Fruit fly (Drosophila melanogaster) S2 (cell line): ENCODE data around the gene Dred.

Source experiments
- CG8478 ChIP-seq: fragments of >200 bp; optimal IDR thresholded peaks from 2 replicates; lab custom pipeline; 2018
- CTCF ChIP-seq, 2 experiments: fragments of >200 bp; optimal IDR thresholded peaks; 2 replicates each; lab custom pipeline; 2018

The Dred gene

dm6 chr3L:19560695-19561246, 16.8 kb upstream of the Dred start:
- TF ChIP-seq CG8478 (lab: Kevin White, UChicago) = no peak
- TF ChIP-seq CTCF (optimal IDR thresholded peaks at IDR 0.05; lab: Kevin White, UChicago) = no peak

- TF ChIP-seq CG8478 (lab: Kevin White, UChicago) = no peak
- no peak for TF ChIP-seq CTCF (optimal IDR thresholded peaks at IDR 0.05; lab: Kevin White, UChicago)
Measured at dm6 chr3L:19560005-19560694, 16.1 kb upstream of the Dred start.

dm6 chr3L:19559171-19559570, 15.2 kb upstream of the Dred start:
- TF ChIP-seq CTCF (optimal IDR thresholded peaks at IDR 0.05; lab: Kevin White, UChicago) (no peak), CG8478 (lab: Kevin White, UChicago) (no peak)

dm6 chr3L:19558674-19559073, 14.7 kb upstream of the Dred start:
- no peak for TF ChIP-seq CG8478 (lab: Kevin White, UChicago)
- TF ChIP-seq CTCF (optimal IDR thresholded peaks at IDR 0.05; lab: Kevin White, UChicago) = no peak

- no peak for TF ChIP-seq CG8478 (lab: Kevin White, UChicago)
- TF ChIP-seq CTCF (optimal IDR thresholded peaks at IDR 0.05; lab: Kevin White, UChicago) = no peak
Measured at dm6 chr3L:19557996-19558375, 14.0 kb upstream of the Dred start.

- TF ChIP-seq CG8478 (lab: Kevin White, UChicago) (no peak), CTCF (optimal IDR thresholded peaks at IDR 0.05; lab: Kevin White, UChicago) (no peak)
Measured at dm6 chr3L:19557197-19557995, 13.4 kb upstream of the Dred start.

- TF ChIP-seq CTCF (optimal IDR thresholded peaks at IDR 0.05; lab: Kevin White, UChicago) (no peak), CG8478 (lab: Kevin White, UChicago) (no peak)
Measured at dm6 chr3L:19556738-19557137, 12.7 kb upstream of the Dred start.

dm6 chr3L:19555906-19556457, 12.0 kb upstream of the Dred start:
- no peak for TF ChIP-seq CG8478 (lab: Kevin White, UChicago)
- no peak for TF ChIP-seq CTCF (optimal IDR thresholded peaks at IDR 0.05; lab: Kevin White, UChicago)

- TF ChIP-seq CG8478 (lab: Kevin White, UChicago) = no peak
- TF ChIP-seq CTCF (optimal IDR thresholded peaks at IDR 0.05; lab: Kevin White, UChicago) = peak in 1 of 2 experiments; percentile 39
Measured at dm6 chr3L:19552136-19552773, 8.2 kb upstream of the Dred start, which contains the start of the genes Ltn1 and CG9300. TSS of gene Ltn1 (minus strand) at chr3L:19552290. TSS of gene CG9300 (plus strand) at chr3L:19552420.

- no peak for TF ChIP-seq CTCF (optimal IDR thresholded peaks at IDR 0.05; lab: Kevin White, UChicago)
- TF ChIP-seq CG8478 (lab: Kevin White, UChicago) = no peak
Measured at dm6 chr3L:19544810-19545209, 805 bp upstream of the Dred start, which contains the start of the genes CG46435 and Rcd7. TSS of gene CG46435 (plus strand) at chr3L:19545110. TSS of gene Rcd7 (plus strand) at chr3L:19545110.

dm6 chr3L:19532443-19532842, 11.6 kb downstream of the Dred start, which contains the start of gene Cpr76Bd:
TSS of gene Cpr76Bd (plus strand) at chr3L:19532743.
- TF ChIP-seq CG8478 (lab: Kevin White, UChicago) = no peak
- no peak for TF ChIP-seq CTCF (optimal IDR thresholded peaks at IDR 0.05; lab: Kevin White, UChicago)

dm6 chr3L:19528547-19528946, 15.5 kb downstream of the Dred start:
- no peak for TF ChIP-seq CTCF (optimal IDR thresholded peaks at IDR 0.05; lab: Kevin White, UChicago)
- no peak for TF ChIP-seq CG8478 (lab: Kevin White, UChicago)

- TF ChIP-seq CG8478 (lab: Kevin White, UChicago) (no peak), CTCF (optimal IDR thresholded peaks at IDR 0.05; lab: Kevin White, UChicago) (no peak)
Measured at dm6 chr3L:19525736-19526135, 18.3 kb downstream of the Dred start.

- TF ChIP-seq CG8478 (lab: Kevin White, UChicago) = no peak
- no peak for TF ChIP-seq CTCF (optimal IDR thresholded peaks at IDR 0.05; lab: Kevin White, UChicago)
Measured at dm6 chr3L:19524690-19525089, 19.3 kb downstream of the Dred start.
